Fruit fly (Drosophila melanogaster): ENCODE data around the gene pins.

pins gene

DNA sequence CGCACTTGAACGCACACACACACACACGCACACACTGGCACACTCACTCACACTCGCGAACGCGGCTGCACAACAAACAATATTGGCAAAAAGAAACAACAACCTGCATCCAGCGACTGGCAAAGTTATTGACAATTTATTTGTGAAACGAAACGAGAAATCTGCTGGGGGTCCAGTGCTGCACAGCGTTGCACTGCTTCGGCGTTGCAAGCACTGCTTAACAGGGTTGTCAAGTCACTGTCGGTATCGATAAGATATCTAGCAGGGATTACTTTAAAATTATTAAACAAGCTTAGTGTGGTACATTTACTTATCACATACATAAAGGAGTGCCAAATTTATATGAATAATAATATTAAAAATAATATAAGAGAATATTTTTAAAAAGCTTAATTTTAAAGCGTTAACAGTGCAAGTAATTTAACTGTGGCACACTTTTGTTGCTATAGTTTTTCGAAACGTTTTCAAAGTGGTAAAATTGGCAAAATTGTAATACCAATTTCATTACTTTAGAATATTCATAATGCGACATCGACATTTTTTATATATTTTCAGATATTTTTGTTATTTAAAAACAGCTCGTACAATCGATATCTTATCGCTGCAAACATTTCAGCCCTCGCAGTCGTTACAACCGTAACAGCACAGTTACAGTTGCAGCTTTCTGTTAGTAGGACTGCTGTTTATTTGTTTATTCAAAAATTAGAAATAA lies 24.7 kb downstream of the pins start, which contains the start of the genes dsd and Tusp (continued):
- TF ChIP-seq exex (tag; optimal IDR thresholded peaks at IDR 0.05): peak; percentile 8
- TF ChIP-seq CG2875 (GFP tag; optimal IDR thresholded peaks at IDR 0.05): peak; percentile 26
- TF ChIP-seq onecut (GFP tag; IDR thresholded peaks at IDR 0.05): peak; percentile 14
- peak; percentile 73 for TF ChIP-seq Hsf (GFP tag; optimal IDR thresholded peaks at IDR 0.05)
- peak; percentile 75 for TF ChIP-seq BEAF-32 (GFP tag; optimal IDR thresholded peaks at IDR 0.05)
- peak; percentile 73 for TF ChIP-seq pho (GFP tag; optimal IDR thresholded peaks at IDR 0.05)
- peak; percentile 79 for TF ChIP-seq Xrp1 (GFP tag; IDR thresholded peaks at IDR 0.05)
- peak; percentile 18 for TF ChIP-seq Hand (GFP tag; optimal IDR thresholded peaks at IDR 0.05)
- TF ChIP-seq CG15011 (GFP tag; optimal IDR thresholded peaks at IDR 0.05): no peak
- peak; percentile 50 for TF ChIP-seq CG18011 (GFP tag; optimal IDR thresholded peaks at IDR 0.05)
- TF ChIP-seq CG17802 (tag; optimal IDR thresholded peaks at IDR 0.05): peak; percentile 58
- no peak for TF ChIP-seq run (tag; optimal IDR thresholded peaks at IDR 0.05)
- peak; percentile 65 for TF ChIP-seq gro (GFP tag; optimal IDR thresholded peaks at IDR 0.05)
- peak; percentile 15 for TF ChIP-seq CG15073 (GFP tag; optimal IDR thresholded peaks at IDR 0.05)
- TF ChIP-seq Asciz (GFP tag; optimal IDR thresholded peaks at IDR 0.05): peak; percentile 44
- TF ChIP-seq CG12155 (GFP tag; optimal IDR thresholded peaks at IDR 0.05): peak; percentile 84
- peak; percentile 20; the same call in 2 of the 3 replicates for TF ChIP-seq B-H1 (GFP tag; IDR thresholded peaks at IDR 0.05)
- TF ChIP-seq hkb (optimal IDR thresholded peaks at IDR 0.05): no peak
- peak; percentile 47 for TF ChIP-seq hkb (GFP tag; IDR thresholded peaks at IDR 0.05)
- TF ChIP-seq dan (GFP tag; IDR thresholded peaks at IDR 0.05): no peak
- TF ChIP-seq Dbx (GFP tag; IDR thresholded peaks at IDR 0.05): peak; percentile 87
- TF ChIP-seq CrebB (tag; optimal IDR thresholded peaks at IDR 0.05): peak; percentile 54
- TF ChIP-seq CG6765 (GFP tag; optimal IDR thresholded peaks at IDR 0.05): peak; percentile 3
- peak; percentile 32 for TF ChIP-seq gsb-n (tag; optimal IDR thresholded peaks at IDR 0.05)
- TF ChIP-seq TFAM (GFP tag; optimal IDR thresholded peaks at IDR 0.05): no peak
- no peak for TF ChIP-seq disco-r (GFP tag; optimal IDR thresholded peaks at IDR 0.05)
- TF ChIP-seq CG16813 (GFP tag; IDR thresholded peaks at IDR 0.05; ENCODE audit: partially characterized antibody): peak; percentile 59
- TF ChIP-seq Pdp1 (GFP tag; optimal IDR thresholded peaks at IDR 0.05): peak; percentile 58 to 77
- peak; percentile 49 to 69 for TF ChIP-seq chif (GFP tag; optimal IDR thresholded peaks at IDR 0.05)
- TF ChIP-seq z (GFP tag; IDR thresholded peaks at IDR 0.05): no peak
- TF ChIP-seq CG1792 (GFP tag; optimal IDR thresholded peaks at IDR 0.05): peak; percentile 54
- TF ChIP-seq Mad (GFP tag; optimal IDR thresholded peaks at IDR 0.05): peak; percentile 69
- peak; percentile 14 to 57 for TF ChIP-seq bsh (GFP tag; optimal IDR thresholded peaks at IDR 0.05)
- TF ChIP-seq ranshi (GFP tag; IDR thresholded peaks at IDR 0.05): peak; percentile 75
- TF ChIP-seq CG7556 (GFP tag; optimal IDR thresholded peaks at IDR 0.05): peak; percentile 78
- TF ChIP-seq CG2712 (tag; optimal IDR thresholded peaks at IDR 0.05): peak; percentile 74
- TF ChIP-seq lab (GFP tag; optimal IDR thresholded peaks at IDR 0.05): peak; percentile 84
- peak; percentile 69 for TF ChIP-seq CG2678 (tag; optimal IDR thresholded peaks at IDR 0.05)
- TF ChIP-seq CG13424 (tag; optimal IDR thresholded peaks at IDR 0.05): peak; percentile 76
- peak; percentile 58 for TF ChIP-seq E2f1 (GFP tag; IDR thresholded peaks at IDR 0.05)
- peak; percentile 48; the same call in 1 of the 3 replicates for TF ChIP-seq CG2889 (GFP tag; IDR thresholded peaks at IDR 0.05)
- no peak for TF ChIP-seq CG1832 (GFP tag; optimal IDR thresholded peaks at IDR 0.05)
- TF ChIP-seq Dek (tag; optimal IDR thresholded peaks at IDR 0.05): peak; percentile 69
- TF ChIP-seq Six4 (GFP tag; optimal IDR thresholded peaks at IDR 0.05): peak; percentile 58
- TF ChIP-seq chm (GFP tag; IDR thresholded peaks at IDR 0.05): peak; percentile 72
- TF ChIP-seq hth (optimal IDR thresholded peaks at IDR 0.05): no peak
- 0 out of 2 replicates have a peak, but pooled peaks have one; percentile 11 for TF ChIP-seq crol (GFP tag; IDR thresholded peaks at IDR 0.05)
- peak; percentile 93 for TF ChIP-seq slbo (GFP tag; IDR thresholded peaks at IDR 0.05)
- TF ChIP-seq HLH4C (GFP tag; IDR thresholded peaks at IDR 0.05; ENCODE audit: partially characterized antibody): peak; percentile 57; the same call in 2 of the 3 replicates

Measured in whole organism, embryonic.